Fruit fly (Drosophila melanogaster): ENCODE results near the gene MED30.
A peak's percentile ranks its signal among the peaks of the same experiment; 100 is the strongest.

MED30 gene

dm6 chr3L:701798-702635 is 48.1 kb upstream of the MED30 start (continued):
- TF ChIP-seq lov (optimal IDR thresholded peaks at IDR 0.05): no peak
- 0 out of 3 replicates have a peak, but pooled peaks have one; percentile 31 for TF ChIP-seq lov (GFP tag; IDR thresholded peaks at IDR 0.05)
- no peak for TF ChIP-seq CG11695 (GFP tag; IDR thresholded peaks at IDR 0.05)
- no peak for TF ChIP-seq gcm (GFP tag; optimal IDR thresholded peaks at IDR 0.05)
- no peak for TF ChIP-seq trem (tag; optimal IDR thresholded peaks at IDR 0.05)
- no peak for TF ChIP-seq Side (GFP tag; optimal IDR thresholded peaks at IDR 0.05)
- TF ChIP-seq psq (GFP tag; optimal IDR thresholded peaks at IDR 0.05): no peak
- TF ChIP-seq fd96Cb (tag; optimal IDR thresholded peaks at IDR 0.05): no peak
- TF ChIP-seq CG11723 (GFP tag; optimal IDR thresholded peaks at IDR 0.05): no peak
- no peak for TF ChIP-seq CG1832 (GFP tag; optimal IDR thresholded peaks at IDR 0.05)
- TF ChIP-seq CG16863 (GFP tag; optimal IDR thresholded peaks at IDR 0.05): no peak
- TF ChIP-seq crol (GFP tag; IDR thresholded peaks at IDR 0.05): peak; percentile 33; the same call in 1 of the 2 replicates
- TF ChIP-seq fd64A (GFP tag; optimal IDR thresholded peaks at IDR 0.05): no peak
- TF ChIP-seq MTF-1 (GFP tag; optimal IDR thresholded peaks at IDR 0.05; ENCODE audit: borderline replicate concordance): no peak
- TF ChIP-seq CG2202 (tag; optimal IDR thresholded peaks at IDR 0.05): no peak
- no peak for TF ChIP-seq repo (GFP tag; optimal IDR thresholded peaks at IDR 0.05)
- no peak for TF ChIP-seq CG14860 (GFP tag; IDR thresholded peaks at IDR 0.05; ENCODE audit: partially characterized antibody)
- TF ChIP-seq sd (tag; optimal IDR thresholded peaks at IDR 0.05): no peak
- no peak for TF ChIP-seq CG31224 (GFP tag; IDR thresholded peaks at IDR 0.05)
- 0 out of 3 replicates have a peak, but pooled peaks have one; percentile 27 for TF ChIP-seq ci (GFP tag; IDR thresholded peaks at IDR 0.05)

- TF ChIP-seq CG13123 (GFP tag; optimal IDR thresholded peaks at IDR 0.05) (no peak), D19A (tag; optimal IDR thresholded peaks at IDR 0.05) (peak; percentile 58), PHDP (tag; optimal IDR thresholded peaks at IDR 0.05) (peak; percentile 84), CG2712 (tag; optimal IDR thresholded peaks at IDR 0.05) (peak; percentile 69), NC2α (GFP tag; optimal IDR thresholded peaks at IDR 0.05) (no peak), amos (GFP tag; IDR thresholded peaks at IDR 0.05; ENCODE audit: partially characterized antibody) (no peak), ranshi (GFP tag; IDR thresholded peaks at IDR 0.05) (peak; percentile 76), en (GFP tag; optimal IDR thresholded peaks at IDR 0.05) (peak; percentile 49), CG4707 (GFP tag; optimal IDR thresholded peaks at IDR 0.05) (peak; percentile 37), CG14441 (GFP tag; IDR thresholded peaks at IDR 0.05) (0 out of 2 replicates have a peak, but pooled peaks have one; percentile 30), CG17328 (GFP tag; IDR thresholded peaks at IDR 0.05) (peak; percentile 57; the same call in 1 of the 2 replicates), gce (GFP tag; IDR thresholded peaks at IDR 0.05) (0 out of 3 replicates have a peak, but pooled peaks have one; percentile 32), ftz-f1 (GFP tag; optimal IDR thresholded peaks at IDR 0.05) (no peak), Opbp (GFP tag; IDR thresholded peaks at IDR 0.05; ENCODE audit: partially characterized antibody) (no peak), dan (GFP tag; IDR thresholded peaks at IDR 0.05) (no peak), CG9932 (GFP tag; IDR thresholded peaks at IDR 0.05) (peak; percentile 28; the same call in 1 of the 2 replicates), CG17385 (GFP tag; optimal IDR thresholded peaks at IDR 0.05) (peak; percentile 65), CG1602 (GFP tag; optimal IDR thresholded peaks at IDR 0.05) (peak; percentile 9), CG17361 (GFP tag; IDR thresholded peaks at IDR 0.05) (peak; percentile 71; the same call in 2 of the 3 replicates), fd3F (GFP tag; optimal IDR thresholded peaks at IDR 0.05) (peak; percentile 34), dmrt11E (tag; optimal IDR thresholded peaks at IDR 0.05) (peak; percentile 22), CG8388 (GFP tag; optimal IDR thresholded peaks at IDR 0.05) (peak; percentile 50), ttk (GFP tag; IDR thresholded peaks at IDR 0.05) (no peak), TFAM (GFP tag; optimal IDR thresholded peaks at IDR 0.05) (no peak), esg (GFP tag; conservative IDR thresholded peaks at IDR 0.05) (peak; percentile 45; the same call in 1 of the 2 replicates), CG18764 (GFP tag; optimal IDR thresholded peaks at IDR 0.05) (peak; percentile 52), CG10366 (GFP tag; IDR thresholded peaks at IDR 0.05) (peak; percentile 47)
These were observed 46.5 kb upstream of the MED30 start for dm6 chr3L:700160-700917.

Measured in whole organism, embryonic.